Worm (Caenorhabditis elegans): Measurements from ENCODE around the gene Y75B8A.6.

DNA sequence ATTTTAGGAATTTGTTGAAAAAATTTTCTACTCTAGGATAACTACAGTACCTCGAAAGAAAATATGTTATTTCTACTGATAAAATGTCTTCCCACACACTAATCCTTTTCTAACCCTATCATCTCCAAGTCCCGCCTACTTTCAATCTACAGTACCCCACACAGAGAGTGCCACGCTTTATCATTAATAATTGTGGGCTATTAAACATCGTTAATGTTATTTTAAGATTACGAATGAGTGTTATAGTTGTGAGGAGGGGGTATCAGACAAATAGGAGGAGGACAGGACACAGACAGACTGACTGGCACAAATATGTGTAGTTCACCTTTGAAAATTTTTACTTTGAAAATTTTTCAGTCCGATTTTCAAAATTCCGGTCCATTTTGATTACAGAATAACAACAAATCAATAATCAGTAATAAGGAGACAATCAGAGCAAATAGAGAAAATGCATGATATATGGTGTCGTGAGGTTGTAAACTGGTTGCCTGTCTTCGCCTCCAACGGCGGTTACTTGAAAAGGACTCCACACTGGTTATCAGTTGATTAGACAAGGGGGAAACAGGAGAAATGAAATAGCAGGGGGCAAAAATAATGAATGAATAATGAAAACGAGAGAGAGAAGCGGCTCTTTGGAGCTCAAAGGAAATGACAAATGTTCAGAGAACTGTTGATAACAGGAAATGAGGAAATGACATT lies 35.8 kb downstream of the Y75B8A.6 start:
- TF ChIP-seq R02D3.7 (tag; optimal IDR thresholded peaks at IDR 0.05) = no peak
- no peak for TF ChIP-seq nhr-6 (tag; optimal IDR thresholded peaks at IDR 0.05)
- TF ChIP-seq unc-62 (GFP tag; optimal IDR thresholded peaks at IDR 0.05) = no peak
- TF ChIP-seq ztf-11 (tag; optimal IDR thresholded peaks at IDR 0.05) = no peak
- TF ChIP-seq nhr-11 (tag; optimal IDR thresholded peaks at IDR 0.05) = no peak
- no peak for TF ChIP-seq elt-3 (tag; optimal IDR thresholded peaks at IDR 0.05)
- TF ChIP-seq mab-5 (tag; optimal IDR thresholded peaks at IDR 0.05) = no peak
- TF ChIP-seq ama-1 (optimal IDR thresholded peaks at IDR 0.05) = no peak
- peak; percentile 36 for TF ChIP-seq fos-1 (tag; optimal IDR thresholded peaks at IDR 0.05)
